Worm (Caenorhabditis elegans): ENCODE data around the gene Y46C8AL.11.

Gene Y46C8AL.11

DNA sequence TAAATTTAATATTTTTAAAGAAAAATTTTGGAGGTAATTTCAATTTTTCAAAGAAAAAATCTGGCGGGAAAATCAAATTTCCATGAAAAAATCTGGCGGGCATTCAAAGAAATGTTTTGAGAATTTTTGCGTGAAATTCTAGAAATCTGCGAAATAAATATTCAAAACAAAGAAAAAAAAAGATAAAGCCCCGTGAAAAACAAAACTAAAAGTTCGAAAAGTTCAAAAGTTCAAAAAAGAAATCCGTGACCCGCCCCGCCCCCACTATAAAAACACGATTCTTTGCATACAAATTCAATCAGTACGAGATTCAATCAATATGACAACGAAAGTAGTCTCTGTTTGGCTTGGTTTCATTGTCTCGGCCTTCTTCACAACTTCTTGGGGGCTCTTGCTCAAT, 29.9 kb downstream of the Y46C8AL.11 start, which contains the start of gene clec-79:
TSS of gene clec-79 (plus strand) at position 301 of the 400 bp plus-strand sequence.
- TF ChIP-seq nhr-12 (tag; optimal IDR thresholded peaks at IDR 0.05) (no peak), nhr-76 (tag; optimal IDR thresholded peaks at IDR 0.05) (no peak), ztf-4 (tag; optimal IDR thresholded peaks at IDR 0.05) (no peak), elt-2 (tag; optimal IDR thresholded peaks at IDR 0.05) (no peak), nhr-77 (tag; optimal IDR thresholded peaks at IDR 0.05) (no peak), sup-37 (GFP tag; optimal IDR thresholded peaks at IDR 0.05) (no peak), sptf-1 (tag; optimal IDR thresholded peaks at IDR 0.05) (no peak), efl-3 (GFP tag; optimal IDR thresholded peaks at IDR 0.05) (no peak), ces-1 (GFP tag; optimal IDR thresholded peaks at IDR 0.05) (no peak), nhr-85 (tag) (no peak), aha-1 (tag; optimal IDR thresholded peaks at IDR 0.05) (no peak), nhr-19 (GFP tag; conservative IDR thresholded peaks at IDR 0.05) (no peak)

DNA sequence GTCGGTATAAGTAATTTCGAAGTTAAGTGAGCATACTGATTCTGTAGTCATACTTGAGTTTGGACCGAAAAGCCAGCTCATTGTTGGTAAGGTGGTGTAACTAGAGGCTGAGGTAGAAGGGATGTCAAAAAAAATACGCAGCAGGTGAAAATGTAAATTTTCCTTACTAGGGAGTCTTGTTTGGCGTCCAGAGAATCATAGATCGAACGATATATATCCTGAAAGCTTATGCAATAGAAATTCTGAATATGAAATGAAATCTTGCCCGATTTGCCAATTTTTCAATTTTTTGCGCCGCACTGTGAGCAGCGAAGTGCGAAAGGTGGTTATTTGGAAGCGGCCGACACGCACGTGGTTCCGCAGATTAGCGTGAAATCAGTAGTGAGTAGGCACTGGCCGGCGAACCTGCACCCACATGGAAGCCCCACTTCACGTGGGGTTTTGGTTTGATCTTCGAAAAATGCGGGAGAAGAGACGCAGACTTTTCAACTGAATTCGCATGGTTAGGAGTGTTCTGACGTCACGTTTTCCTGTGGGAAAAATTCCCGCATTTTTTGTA, 34.9 kb downstream of the Y46C8AL.11 start, which contains the start of gene srh-220:
TSS of gene srh-220 (minus strand) at position 51 of the 559 bp plus-strand sequence.
- no peak for TF ChIP-seq Y116A8C.19 (tag; optimal IDR thresholded peaks at IDR 0.05; ENCODE audit: borderline replicate concordance)
- TF ChIP-seq unc-30 (tag; optimal IDR thresholded peaks at IDR 0.05), result no peak
- no peak for TF ChIP-seq vab-15 (tag; optimal IDR thresholded peaks at IDR 0.05)
- TF ChIP-seq nhr-20 (tag; optimal IDR thresholded peaks at IDR 0.05), result no peak
- no peak for TF ChIP-seq snu-23 (GFP tag; optimal IDR thresholded peaks at IDR 0.05)
- no peak for TF ChIP-seq jun-1 (tag; optimal IDR thresholded peaks at IDR 0.05)
- TF ChIP-seq nhr-11 (tag; optimal IDR thresholded peaks at IDR 0.05), result no peak
- no peak for TF ChIP-seq C16A3.4 (tag; optimal IDR thresholded peaks at IDR 0.05)
- TF ChIP-seq xbp-1 (tag; optimal IDR thresholded peaks at IDR 0.05), result no peak
- no peak for TF ChIP-seq sox-4 (tag; optimal IDR thresholded peaks at IDR 0.05)
- TF ChIP-seq egl-13 (tag; optimal IDR thresholded peaks at IDR 0.05), result no peak
- TF ChIP-seq fos-1 (tag; optimal IDR thresholded peaks at IDR 0.05), result no peak
- no peak for TF ChIP-seq unc-62 (GFP tag; optimal IDR thresholded peaks at IDR 0.05)
- TF ChIP-seq fkh-10 (GFP tag; optimal IDR thresholded peaks at IDR 0.05), result no peak
- TF ChIP-seq efl-3 (GFP tag; optimal IDR thresholded peaks at IDR 0.05), result no peak
- no peak for TF ChIP-seq lin-35 (GFP tag; optimal IDR thresholded peaks at IDR 0.05)
- no peak for TF ChIP-seq unc-86 (tag; optimal IDR thresholded peaks at IDR 0.05)

DNA sequence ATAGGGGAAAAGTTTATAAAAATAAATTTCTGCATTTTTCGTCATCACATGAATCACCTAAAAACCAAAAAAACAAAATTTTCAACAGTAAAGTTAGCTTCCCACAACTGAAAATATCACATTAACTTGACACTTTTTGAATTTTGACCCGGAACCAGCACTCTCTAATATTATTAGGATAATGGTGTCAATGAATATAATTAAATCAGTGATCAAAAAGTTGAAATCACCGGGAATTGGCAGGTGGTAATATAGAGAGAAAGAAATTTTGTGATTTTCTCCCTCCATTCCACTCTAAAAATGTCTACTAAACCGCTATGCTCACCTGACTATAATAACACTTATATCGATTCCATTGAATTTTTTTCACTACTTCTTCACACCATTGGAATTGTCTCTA, 36.4 kb downstream of the Y46C8AL.11 start, which contains the start of gene srh-222:
TSS of gene srh-222 (plus strand) at position 301 of the 400 bp plus-strand sequence.
- no peak for TF ChIP-seq hpl-2 (GFP tag; optimal IDR thresholded peaks at IDR 0.05)
- TF ChIP-seq lin-14 (GFP tag; optimal IDR thresholded peaks at IDR 0.05), result no peak
- TF ChIP-seq jun-1 (tag; optimal IDR thresholded peaks at IDR 0.05), result no peak
- no peak for TF ChIP-seq C34B4.2 (tag; optimal IDR thresholded peaks at IDR 0.05)

DNA sequence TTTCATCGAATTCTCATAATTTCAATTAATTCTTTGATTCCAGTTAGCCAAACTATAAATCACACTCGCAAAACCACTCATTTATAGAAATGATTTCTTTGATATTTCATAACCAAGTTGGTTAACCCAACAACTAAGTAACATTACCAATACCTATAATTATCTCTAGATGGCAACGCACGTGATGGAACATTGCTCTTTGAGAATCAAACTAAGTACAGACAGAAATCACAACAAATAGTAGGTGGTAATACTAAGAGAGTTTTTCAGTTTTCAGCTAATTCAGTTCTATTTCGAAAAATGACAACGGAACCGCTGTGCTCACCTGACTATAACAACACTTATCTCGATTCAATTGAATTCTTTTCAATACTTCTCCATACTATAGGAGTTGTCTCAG, 38.5 kb downstream of the Y46C8AL.11 start, which contains the start of gene srh-223:
TSS of gene srh-223 (plus strand) at position 301 of the 400 bp plus-strand sequence.
- TF ChIP-seq C16A3.4 (tag; optimal IDR thresholded peaks at IDR 0.05) (no peak), rnt-1 (tag; optimal IDR thresholded peaks at IDR 0.05) (no peak), lin-13 (GFP tag; optimal IDR thresholded peaks at IDR 0.05) (no peak), C04F5.9 (tag; optimal IDR thresholded peaks at IDR 0.05) (no peak), F16B12.6 (tag; optimal IDR thresholded peaks at IDR 0.05) (no peak), fos-1 (tag; optimal IDR thresholded peaks at IDR 0.05) (no peak), skn-1 (tag; optimal IDR thresholded peaks at IDR 0.05) (no peak), fkh-4 (tag; optimal IDR thresholded peaks at IDR 0.05; ENCODE audit: borderline replicate concordance) (no peak), elt-3 (tag; optimal IDR thresholded peaks at IDR 0.05) (no peak), sox-4 (tag; optimal IDR thresholded peaks at IDR 0.05) (no peak), swsn-7 (tag; optimal IDR thresholded peaks at IDR 0.05) (no peak), egl-13 (tag; optimal IDR thresholded peaks at IDR 0.05) (no peak), nhr-76 (tag; optimal IDR thresholded peaks at IDR 0.05) (no peak), sup-37 (GFP tag; optimal IDR thresholded peaks at IDR 0.05) (no peak)
